Worm (Caenorhabditis elegans) whole organism, L4 larva: Measurements from ENCODE around the gene Y66H1A.5.

Experiments used
- F49E8.2 ChIP-seq: sonication (generic microtip); optimal IDR thresholded peaks from 2 replicates; lab custom pipeline; 2016; ENCODE audit warnings: missing compliant biosample characterization, mild to moderate bottlenecking, missing genetic modification characterization, borderline replicate concordance
- R02D3.7 ChIP-seq: fragments of 150-350 bp; sonication (generic microtip); optimal IDR thresholded peaks from 3 replicates; lab custom pipeline; 2014; ENCODE audit warnings: missing biosample characterization, missing genetic modification characterization
- aha-1 ChIP-seq: fragments of 150-350 bp; peaks from one replicate; lab custom pipeline; 2014; ENCODE audit warnings: missing biosample characterization, missing genetic modification characterization
- aly-2 ChIP-seq: sonication (generic microtip); optimal IDR thresholded peaks from 2 replicates; lab custom pipeline; 2018; ENCODE audit warnings: missing biosample characterization, missing genetic modification characterization
- ama-1 ChIP-seq: fragments of 150-350 bp; optimal IDR thresholded peaks from 2 replicates; lab custom pipeline; 2014; ENCODE audit warnings: inconsistent platforms, mixed read lengths
- arid-1 ChIP-seq: fragments of 200-800 bp; sonication (Bioruptor generic); conservative IDR thresholded peaks from 2 replicates; pipeline ENCODE4 v1.3.6; 2022; ENCODE audit warnings: missing genetic modification reagents, missing genetic modification characterization, missing compliant biosample characterization
- ceh-32 ChIP-seq: sonication (generic microtip); optimal IDR thresholded peaks from 2 replicates; lab custom pipeline; 2016; ENCODE audit warnings: mild to moderate bottlenecking, missing genetic modification characterization, missing compliant biosample characterization; ENCODE audit not compliant: poor library complexity
- ceh-44 ChIP-seq: fragments of 200-800 bp; sonication (Bioruptor generic); IDR thresholded peaks from 2 replicates; pipeline ENCODE4 v1.3.6; 2022; ENCODE audit warnings: missing genetic modification reagents, missing genetic modification characterization, missing compliant biosample characterization
- ces-1 ChIP-seq: fragments of 150-350 bp; sonication (generic microtip); optimal IDR thresholded peaks from 4 replicates; lab custom pipeline; 2014; ENCODE audit warnings: missing biosample characterization, missing genetic modification reagents, missing genetic modification characterization
- cey-2 ChIP-seq: sonication (generic microtip); optimal IDR thresholded peaks from 3 replicates; lab custom pipeline; 2017; ENCODE audit warnings: missing genetic modification characterization, mild to moderate bottlenecking, missing compliant biosample characterization, antibody characterized with exemption, borderline replicate concordance; ENCODE audit not compliant: insufficient read depth
- ctbp-1 ChIP-seq: fragments of 200-800 bp; sonication (Bioruptor generic); IDR thresholded peaks from 2 replicates; pipeline ENCODE4 v1.3.6; 2022; ENCODE audit warnings: missing genetic modification reagents, missing genetic modification characterization, missing compliant biosample characterization
- daf-12 ChIP-seq: fragments of 150-350 bp; optimal IDR thresholded peaks from 2 replicates; lab custom pipeline; 2014; ENCODE audit warnings: missing biosample characterization, missing genetic modification reagents, missing genetic modification characterization
- daf-8 ChIP-seq: fragments of 200-800 bp; sonication (Bioruptor generic); IDR thresholded peaks from 2 replicates; pipeline ENCODE4 v1.3.6; 2022; ENCODE audit warnings: missing genetic modification characterization, missing compliant biosample characterization
- dmd-9 ChIP-seq: fragments of 200-800 bp; sonication (Bioruptor generic); IDR thresholded peaks from 2 replicates; pipeline ENCODE4 v1.3.6; 2022; ENCODE audit warnings: missing genetic modification reagents, missing genetic modification characterization, missing compliant biosample characterization
- duxl-1 ChIP-seq: sonication (generic microtip); optimal IDR thresholded peaks from 2 replicates; lab custom pipeline; 2016; ENCODE audit warnings: mild to moderate bottlenecking, missing genetic modification characterization, moderate library complexity, missing compliant biosample characterization; ENCODE audit not compliant: poor library complexity
- egl-27 ChIP-seq: sonication (generic microtip); optimal IDR thresholded peaks from 3 replicates; lab custom pipeline; 2017; ENCODE audit warnings: missing biosample characterization, missing genetic modification reagents, missing genetic modification characterization
- egl-43 ChIP-seq: fragments of 200-800 bp; sonication (Bioruptor generic); IDR thresholded peaks from 2 replicates; pipeline ENCODE4 v1.3.6; 2022; ENCODE audit warnings: missing genetic modification reagents, missing genetic modification characterization, missing compliant biosample characterization
- fkh-10 ChIP-seq: fragments of 150-350 bp; optimal IDR thresholded peaks from 2 replicates; lab custom pipeline; 2014; ENCODE audit warnings: missing biosample characterization, missing genetic modification reagents, missing genetic modification characterization
- fos-1 ChIP-seq: fragments of 150-350 bp; optimal IDR thresholded peaks from 2 replicates; lab custom pipeline; 2014; ENCODE audit warnings: missing biosample characterization, missing genetic modification characterization
- lim-7 ChIP-seq: fragments of 200-800 bp; sonication (Bioruptor generic); IDR thresholded peaks from 2 replicates; pipeline ENCODE4 v1.3.6; 2022; ENCODE audit warnings: missing genetic modification characterization, missing compliant biosample characterization
- lin-15B ChIP-seq: fragments of 150-350 bp; sonication (generic microtip); optimal IDR thresholded peaks from 3 replicates; lab custom pipeline; 2014; ENCODE audit warnings: missing biosample characterization, missing genetic modification characterization
- lin-38 ChIP-seq: fragments of 200-800 bp; sonication (Bioruptor generic); IDR thresholded peaks from 2 replicates; pipeline ENCODE4 v1.3.6; 2022; ENCODE audit warnings: missing genetic modification reagents, missing genetic modification characterization, missing compliant biosample characterization
- lsy-2 ChIP-seq, 2 experiments: fragments of 150-350 bp in 1 of 2; sonication (generic microtip) in 1 of 2; optimal IDR thresholded peaks; 2 replicates each; lab custom pipeline; 2014 to 2017; ENCODE audit warnings: missing biosample characterization in 2 of 2, missing genetic modification characterization in 2 of 2
- madf-5 ChIP-seq, 2 experiments: fragments of 200-800 bp; sonication (Bioruptor generic); IDR thresholded peaks; 2 replicates each; pipeline ENCODE4 v1.3.6; 2022; ENCODE audit warnings: missing compliant biosample characterization in 2 of 2, missing genetic modification characterization in 2 of 2
- mdl-1 ChIP-seq, 2 experiments: fragments of 150-350 bp in 1 of 2; sonication (generic microtip) in 1 of 2; optimal IDR thresholded peaks; 2 replicates each; lab custom pipeline; 2014 to 2017; ENCODE audit warnings: missing biosample characterization in 2 of 2, missing genetic modification characterization in 2 of 2
- mdt-29 ChIP-seq: fragments of 200-800 bp; sonication (Bioruptor generic); IDR thresholded peaks from 2 replicates; pipeline ENCODE4 v1.3.6; 2022; ENCODE audit warnings: missing genetic modification reagents, missing genetic modification characterization, missing compliant biosample characterization
- mxl-2 ChIP-seq: fragments of 200-800 bp; sonication (Bioruptor generic); conservative IDR thresholded peaks from 2 replicates; pipeline ENCODE4 v1.3.6; 2022; ENCODE audit warnings: missing genetic modification reagents, missing genetic modification characterization, missing compliant biosample characterization
- nhr-11 ChIP-seq: fragments of 150-350 bp; optimal IDR thresholded peaks from 2 replicates; lab custom pipeline; 2014; ENCODE audit warnings: missing biosample characterization, missing genetic modification characterization
- nhr-25 ChIP-seq: sonication (generic microtip); optimal IDR thresholded peaks from 2 replicates; lab custom pipeline; 2017; ENCODE audit warnings: missing genetic modification characterization, mild to moderate bottlenecking, missing compliant biosample characterization, antibody characterized with exemption, moderate library complexity, borderline replicate concordance; ENCODE audit not compliant: insufficient read depth
- nhr-28 ChIP-seq: fragments of 150-350 bp; optimal IDR thresholded peaks from 2 replicates; lab custom pipeline; 2014; ENCODE audit warnings: missing biosample characterization, missing genetic modification characterization
- nhr-41 ChIP-seq: fragments of 200-800 bp; sonication (Bioruptor generic); IDR thresholded peaks from 2 replicates; pipeline ENCODE4 v1.3.6; 2022; ENCODE audit warnings: missing genetic modification reagents, missing genetic modification characterization, missing compliant biosample characterization
- nhr-42 ChIP-seq: fragments of 200-800 bp; sonication (Bioruptor generic); IDR thresholded peaks from 2 replicates; pipeline ENCODE4 v1.3.6; 2022; ENCODE audit warnings: missing genetic modification characterization, missing compliant biosample characterization
- nhr-48 ChIP-seq: sonication (generic microtip); optimal IDR thresholded peaks from 2 replicates; lab custom pipeline; 2016; ENCODE audit warnings: mild to moderate bottlenecking, missing genetic modification characterization, missing compliant biosample characterization
- nhr-76 ChIP-seq: fragments of 150-350 bp; optimal IDR thresholded peaks from 2 replicates; lab custom pipeline; 2014; ENCODE audit warnings: missing biosample characterization, missing genetic modification characterization
- nhr-77 ChIP-seq: fragments of 150-350 bp; optimal IDR thresholded peaks from 2 replicates; lab custom pipeline; 2014; ENCODE audit warnings: missing biosample characterization, missing genetic modification characterization
- pha-4 ChIP-seq, 2 experiments: fragments of 150-350 bp in 1 of 2; fragments of 200-800 bp in 1 of 2; sonication (Bioruptor generic) in 1 of 2; IDR thresholded peaks in 1 of 2; optimal IDR thresholded peaks in 1 of 2; 2 replicates each; pipeline versions ENCODE4 v1.3.6 to Lab custom; 2014 to 2022; ENCODE audit warnings: missing genetic modification characterization in 2 of 2, missing genetic modification reagents in 2 of 2, missing biosample characterization in 1 of 2, missing compliant biosample characterization in 1 of 2
- pqm-1 ChIP-seq: sonication (generic microtip); optimal IDR thresholded peaks from 2 replicates; lab custom pipeline; 2017; ENCODE audit warnings: missing biosample characterization, missing genetic modification characterization
- rbr-2 ChIP-seq: sonication (generic microtip); optimal IDR thresholded peaks from 2 replicates; lab custom pipeline; 2016; ENCODE audit warnings: missing genotype, missing genetic modification characterization, missing compliant biosample characterization
- saeg-2 ChIP-seq: fragments of 200-800 bp; sonication (Bioruptor generic); IDR thresholded peaks from 2 replicates; pipeline ENCODE4 v1.3.6; 2022; ENCODE audit warnings: missing genetic modification reagents, missing genetic modification characterization, missing compliant biosample characterization
- sdz-12 ChIP-seq: fragments of 200-800 bp; sonication (Bioruptor generic); optimal IDR thresholded peaks from 2 replicates; lab custom pipeline; 2018; ENCODE audit warnings: mild to moderate bottlenecking, missing genetic modification characterization, missing compliant biosample characterization
- set-16 ChIP-seq: fragments of 200-800 bp; sonication (Bioruptor generic); IDR thresholded peaks from 2 replicates; pipeline ENCODE4 v1.3.6; 2022; ENCODE audit warnings: missing genetic modification reagents, missing genetic modification characterization, missing compliant biosample characterization
- skn-1 ChIP-seq: fragments of 150-350 bp; optimal IDR thresholded peaks from 2 replicates; lab custom pipeline; 2014; ENCODE audit warnings: missing biosample characterization, missing genetic modification characterization
- snpc-4 ChIP-seq: fragments of 150-350 bp; optimal IDR thresholded peaks from 2 replicates; lab custom pipeline; 2014; ENCODE audit warnings: missing biosample characterization, missing genetic modification characterization
- spr-1 ChIP-seq: sonication (generic microtip); optimal IDR thresholded peaks from 2 replicates; lab custom pipeline; 2016; ENCODE audit warnings: mild to moderate bottlenecking, missing genetic modification characterization, missing compliant biosample characterization
- tag-97 ChIP-seq: fragments of 200-800 bp; sonication (Bioruptor generic); IDR thresholded peaks from 2 replicates; pipeline ENCODE4 v1.3.6; 2022; ENCODE audit warnings: missing genetic modification characterization, missing compliant biosample characterization
- tra-1 ChIP-seq: fragments of 200-800 bp; sonication (Bioruptor generic); IDR thresholded peaks from 2 replicates; pipeline ENCODE4 v1.3.6; 2022; ENCODE audit warnings: missing genetic modification reagents, missing genetic modification characterization, missing compliant biosample characterization
- unc-130 ChIP-seq: sonication (generic microtip); optimal IDR thresholded peaks from 2 replicates; lab custom pipeline; 2016; ENCODE audit warnings: missing genetic modification reagents, missing genetic modification characterization, missing compliant biosample characterization
- vab-7 ChIP-seq: fragments of 200-800 bp; sonication (Bioruptor generic); IDR thresholded peaks from 2 replicates; pipeline ENCODE4 v1.3.6; 2022; ENCODE audit warnings: missing genetic modification reagents, missing genetic modification characterization, missing compliant biosample characterization
- zfp-3 ChIP-seq: fragments of 200-800 bp; sonication (Bioruptor generic); conservative IDR thresholded peaks from 2 replicates; pipeline ENCODE4 v1.3.6; 2022; ENCODE audit warnings: missing genetic modification reagents, missing genetic modification characterization, missing compliant biosample characterization
- zip-2 ChIP-seq: fragments of 150-350 bp; optimal IDR thresholded peaks from 2 replicates; lab custom pipeline; 2014; ENCODE audit warnings: missing biosample characterization, missing genetic modification characterization

The Y66H1A.5 gene

DNA sequence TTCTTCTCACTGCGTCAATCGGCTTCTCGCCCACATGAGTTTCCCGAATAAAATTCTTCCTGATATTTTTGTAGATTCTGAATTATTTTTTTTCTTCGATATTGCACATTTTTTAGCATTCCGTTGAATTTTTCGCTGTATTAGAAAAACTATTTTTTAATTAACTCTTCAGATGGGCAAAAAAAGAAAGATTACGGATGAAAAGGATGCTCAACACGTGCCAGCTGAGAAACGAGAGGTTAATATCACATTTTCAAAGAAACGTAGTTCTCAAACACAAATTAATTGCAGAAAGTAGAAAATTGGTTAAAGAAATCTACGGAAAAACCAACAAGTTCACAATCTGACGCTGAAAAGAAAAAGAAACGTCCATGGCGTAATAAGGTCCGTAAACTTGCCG lies 32.6 kb downstream of the Y66H1A.5 start, which contains the start of gene rrp-8:
Gene rrp-8, plus strand, starts transcription at position 173 of the 400 bp plus-strand sequence.
- TF ChIP-seq nhr-77 (tag; lab: Kevin White, UChicago) (no peak), nhr-28 (tag; lab: Kevin White, UChicago) (no peak), tra-1 (GFP tag; lab: Robert Waterston, UW) (no peak), lin-38 (GFP tag; lab: Robert Waterston, UW) (peak; percentile 49), nhr-48 (tag; lab: Kevin White, UChicago) (no peak), F49E8.2 (tag; lab: Kevin White, UChicago) (no peak), snpc-4 (tag; lab: Kevin White, UChicago) (no peak), R02D3.7 (tag; lab: Kevin White, UChicago) (no peak), arid-1 (GFP tag; lab: Robert Waterston, UW) (peak; percentile 25; the same call in 1 of the 2 replicates), mxl-2 (no peak), lsy-2 (tag; optimal IDR thresholded peaks at IDR 0.05; lab: Kevin White, UChicago) (peak in 1 of 2 experiments; percentile 43), zip-2 (no peak), ama-1 (peak; percentile 1), madf-5 (GFP tag; IDR thresholded peaks at IDR 0.05; lab: Robert Waterston, UW) (0 out of 4 replicates have a peak, but pooled peaks of 1 of the 2 experiments have one; percentile 30), zfp-3 (GFP tag; lab: Robert Waterston, UW) (0 out of 2 replicates have a peak, but pooled peaks have one; percentile 36), pha-4 (GFP tag; IDR thresholded peaks at IDR 0.05; lab: Robert Waterston, UW) (peak; percentile 37; the same call in 1 of the 2 replicates), pha-4 (tag; optimal IDR thresholded peaks at IDR 0.05; lab: Kevin White, UChicago) (no peak), nhr-76 (tag; lab: Kevin White, UChicago) (no peak), nhr-25 (tag; lab: Kevin White, UChicago) (no peak), spr-1 (tag; lab: Kevin White, UChicago) (no peak), skn-1 (tag; lab: Kevin White, UChicago) (no peak), fkh-10 (GFP tag; lab: Kevin White, UChicago) (no peak), dmd-9 (GFP tag; lab: Robert Waterston, UW) (no peak), nhr-42 (GFP tag; lab: Robert Waterston, UW) (0 out of 2 replicates have a peak, but pooled peaks have one; percentile 43), aha-1 (peak; percentile 69), ces-1 (no peak), vab-7 (GFP tag; lab: Robert Waterston, UW) (no peak), pqm-1 (tag; lab: Kevin White, UChicago) (no peak), lin-15B (tag; lab: Kevin White, UChicago) (peak; percentile 5), egl-43 (no peak), aly-2 (tag; lab: Kevin White, UChicago) (no peak), unc-130 (no peak), daf-12 (no peak)

DNA sequence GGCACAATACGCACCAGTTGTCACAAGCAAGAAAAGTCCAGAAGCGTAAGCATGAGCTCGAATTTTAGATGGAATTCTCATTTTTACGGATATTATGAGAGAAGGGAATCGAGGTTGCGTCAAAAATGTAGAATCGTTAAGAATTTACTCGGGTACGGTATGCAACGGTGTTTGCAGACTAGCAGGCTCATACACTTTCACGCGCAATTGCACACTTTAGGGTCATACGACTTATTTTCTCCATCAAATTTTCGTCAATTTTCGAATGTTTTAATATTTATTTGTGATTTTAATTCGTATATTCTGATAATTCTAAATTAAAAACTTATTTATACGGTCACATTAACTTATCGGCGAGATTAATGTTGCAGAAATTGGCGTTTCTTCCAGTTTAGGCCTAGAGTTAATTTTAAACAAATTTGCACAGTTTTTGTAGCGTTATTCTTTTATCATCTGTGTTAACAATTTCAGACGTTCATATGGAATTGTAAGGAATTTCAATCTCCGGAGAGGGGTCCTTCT lies 35.5 kb downstream of the Y66H1A.5 start, which contains the start of the genes T07A9.15 and nog-1:
Gene T07A9.15, minus strand, starts transcription at position 138 of the 522 bp plus-strand sequence.
Gene nog-1, plus strand, starts transcription at position 472 of the 522 bp plus-strand sequence.
- TF ChIP-seq rbr-2 (tag; lab: Kevin White, UChicago) (peak; percentile 41), fos-1 (tag; lab: Kevin White, UChicago) (no peak), nhr-11 (tag; lab: Kevin White, UChicago) (peak; percentile 27), egl-27 (no peak), set-16 (GFP tag; lab: Robert Waterston, UW) (no peak), ceh-44 (GFP tag; lab: Robert Waterston, UW) (no peak), zfp-3 (GFP tag; lab: Robert Waterston, UW) (no peak), lin-38 (GFP tag; lab: Robert Waterston, UW) (peak; percentile 65), sdz-12 (GFP tag; lab: Kevin White, UChicago) (no peak), duxl-1 (tag; lab: Kevin White, UChicago) (peak; percentile 18), lim-7 (GFP tag; lab: Robert Waterston, UW) (no peak), aha-1 (peak; percentile 89), saeg-2 (no peak), mdt-29 (GFP tag; lab: Robert Waterston, UW) (no peak), ceh-32 (tag; lab: Kevin White, UChicago) (no peak), daf-8 (no peak), tra-1 (GFP tag; lab: Robert Waterston, UW) (no peak), mdl-1 (tag; optimal IDR thresholded peaks at IDR 0.05; lab: Kevin White, UChicago) (no peak), ctbp-1 (GFP tag; lab: Robert Waterston, UW) (no peak), cey-2 (no peak), tag-97 (GFP tag; lab: Robert Waterston, UW) (no peak), nhr-41 (GFP tag; lab: Robert Waterston, UW) (no peak)
